Fruit fly (Drosophila melanogaster) whole organism, adult: ENCODE measurements around the gene CG17258.

Experiments
- CG11617 ChIP-seq: fragments of 200-800 bp; sonication (Bioruptor generic); optimal IDR thresholded peaks from 2 replicates; lab custom pipeline; 2017; ENCODE audit warnings: mild to moderate bottlenecking, missing biosample characterization, missing genetic modification reagents, missing genetic modification characterization
- CG12768 ChIP-seq: fragments of 200-800 bp; sonication (Bioruptor generic); optimal IDR thresholded peaks from 2 replicates; lab custom pipeline; 2017; ENCODE audit warnings: missing biosample characterization, missing genetic modification characterization, mild to moderate bottlenecking, moderate library complexity, missing genetic modification reagents
- CG14711 ChIP-seq: fragments of 200-800 bp; sonication (Bioruptor generic); optimal IDR thresholded peaks from 2 replicates; lab custom pipeline; 2018; ENCODE audit warnings: missing biosample characterization, mild to moderate bottlenecking, missing genetic modification characterization, moderate library complexity
- CG1620 ChIP-seq: fragments of 200-800 bp; sonication (Bioruptor generic); optimal IDR thresholded peaks from 2 replicates; lab custom pipeline; 2016; ENCODE audit warnings: missing biosample characterization, missing genetic modification characterization
- CG33017 ChIP-seq: fragments of 200-800 bp; sonication (Bioruptor generic); optimal IDR thresholded peaks from 2 replicates; lab custom pipeline; 2018; ENCODE audit warnings: missing biosample characterization, mild to moderate bottlenecking, missing genetic modification characterization, moderate library complexity
- CG5204 ChIP-seq: fragments of 200-800 bp; sonication (Bioruptor generic); optimal IDR thresholded peaks from 2 replicates; lab custom pipeline; 2016; ENCODE audit warnings: missing biosample characterization, missing genetic modification characterization
- CG7045 ChIP-seq: fragments of 200-800 bp; sonication (Bioruptor generic); optimal IDR thresholded peaks from 2 replicates; lab custom pipeline; 2017; ENCODE audit warnings: missing biosample characterization, mild to moderate bottlenecking, missing genetic modification characterization
- CG7101 ChIP-seq: fragments of 200-800 bp; sonication (Bioruptor generic); optimal IDR thresholded peaks from 2 replicates; lab custom pipeline; 2018; ENCODE audit warnings: missing biosample characterization, mild to moderate bottlenecking, missing genetic modification characterization, moderate library complexity
- Clk ChIP-seq: fragments of 200-800 bp; sonication (Bioruptor generic); optimal IDR thresholded peaks from 2 replicates; lab custom pipeline; 2017; ENCODE audit warnings: missing biosample characterization, missing genetic modification characterization
- Crg-1 ChIP-seq: fragments of 200-800 bp; sonication (Bioruptor generic); optimal IDR thresholded peaks from 2 replicates; lab custom pipeline; 2016; ENCODE audit warnings: missing biosample characterization, missing genetic modification characterization
- Hr96 ChIP-seq: fragments of 200-800 bp; sonication (Bioruptor generic); optimal IDR thresholded peaks from 2 replicates; lab custom pipeline; 2016; ENCODE audit warnings: missing biosample characterization, missing genetic modification characterization
- Mnt ChIP-seq: fragments of 200-800 bp; sonication (Bioruptor generic); optimal IDR thresholded peaks from 2 replicates; lab custom pipeline; 2016; ENCODE audit warnings: missing biosample characterization, mild to moderate bottlenecking, missing genetic modification characterization
- bab1 ChIP-seq: fragments of 200-800 bp; sonication (Bioruptor generic); optimal IDR thresholded peaks from 3 replicates; lab custom pipeline; 2019; ENCODE audit warnings: missing biosample characterization, mild to moderate bottlenecking, missing genetic modification characterization, moderate library complexity
- cic ChIP-seq: fragments of 200-800 bp; sonication (Bioruptor generic); optimal IDR thresholded peaks from 2 replicates; lab custom pipeline; 2017; ENCODE audit warnings: missing biosample characterization, mild to moderate bottlenecking, missing genetic modification characterization, moderate library complexity
- cnc ChIP-seq, 2 experiments: fragments of >200 bp; optimal IDR thresholded peaks; 2 replicates each; lab custom pipeline; 2017
- kay ChIP-seq: fragments of 200-800 bp; sonication (Bioruptor generic); peaks from one replicate; lab custom pipeline; 2016; ENCODE audit warnings: missing biosample characterization, missing genetic modification characterization, borderline replicate concordance
- ovo ChIP-seq: fragments of 200-800 bp; sonication (Bioruptor generic); optimal IDR thresholded peaks from 2 replicates; lab custom pipeline; 2016; ENCODE audit warnings: missing biosample characterization, missing genetic modification characterization
- pad ChIP-seq: fragments of 200-800 bp; sonication (Bioruptor generic); optimal IDR thresholded peaks from 3 replicates; lab custom pipeline; 2017; ENCODE audit warnings: missing biosample characterization, missing genetic modification characterization, mild to moderate bottlenecking, moderate library complexity, missing genetic modification reagents
- tj ChIP-seq: fragments of 200-800 bp; sonication (Bioruptor generic); optimal IDR thresholded peaks from 3 replicates; lab custom pipeline; 2017; ENCODE audit warnings: missing biosample characterization, mild to moderate bottlenecking, missing genetic modification characterization, moderate library complexity
- toe ChIP-seq: fragments of 200-800 bp; sonication (Bioruptor generic); optimal IDR thresholded peaks from 2 replicates; lab custom pipeline; 2016; ENCODE audit warnings: missing biosample characterization, missing genetic modification characterization

The CG17258 gene

dm6 chr2L:3005483-3005882 is 29.7 kb downstream of the CG17258 start:
- TF ChIP-seq CG12768: no peak
- TF ChIP-seq pad (GFP tag; lab: Kevin White, UChicago): no peak
- no peak for TF ChIP-seq CG11617 (GFP tag; lab: Kevin White, UChicago)
- no peak for TF ChIP-seq kay (GFP tag; lab: Kevin White, UChicago)
- TF ChIP-seq CG5204 (GFP tag; lab: Kevin White, UChicago): no peak
- TF ChIP-seq Hr96 (GFP tag; lab: Kevin White, UChicago): no peak
- no peak for TF ChIP-seq bab1 (GFP tag; lab: Kevin White, UChicago)
- TF ChIP-seq CG33017 (tag; lab: Kevin White, UChicago): no peak
- no peak for TF ChIP-seq Crg-1 (GFP tag; lab: Kevin White, UChicago)
- TF ChIP-seq CG14711 (tag; lab: Kevin White, UChicago): no peak
- no peak for TF ChIP-seq ovo
- TF ChIP-seq cic (GFP tag; lab: Kevin White, UChicago): no peak
- TF ChIP-seq Clk (GFP tag; lab: Kevin White, UChicago): no peak
- TF ChIP-seq cnc (optimal IDR thresholded peaks at IDR 0.05; lab: Kevin White, UChicago): no peak

- TF ChIP-seq CG33017 (tag; lab: Kevin White, UChicago): no peak
- no peak for TF ChIP-seq cnc (optimal IDR thresholded peaks at IDR 0.05; lab: Kevin White, UChicago)
- TF ChIP-seq ovo: no peak
- TF ChIP-seq Hr96 (GFP tag; lab: Kevin White, UChicago): no peak
- no peak for TF ChIP-seq CG1620
- no peak for TF ChIP-seq Mnt (GFP tag; lab: Kevin White, UChicago)
- TF ChIP-seq CG5204 (GFP tag; lab: Kevin White, UChicago): no peak
- TF ChIP-seq tj (GFP tag; lab: Kevin White, UChicago): no peak
- no peak for TF ChIP-seq kay (GFP tag; lab: Kevin White, UChicago)
- TF ChIP-seq CG12768: no peak
- no peak for TF ChIP-seq CG11617 (GFP tag; lab: Kevin White, UChicago)
- TF ChIP-seq pad (GFP tag; lab: Kevin White, UChicago): no peak
- no peak for TF ChIP-seq toe (GFP tag; lab: Kevin White, UChicago)
- no peak for TF ChIP-seq CG7101
- no peak for TF ChIP-seq CG7045 (GFP tag; lab: Kevin White, UChicago)
- TF ChIP-seq CG14711 (tag; lab: Kevin White, UChicago): no peak
- TF ChIP-seq Clk (GFP tag; lab: Kevin White, UChicago): no peak
- TF ChIP-seq Crg-1 (GFP tag; lab: Kevin White, UChicago): no peak
Observed at dm6 chr2L:3004601-3005000, 30.5 kb downstream of the CG17258 start.

DNA sequence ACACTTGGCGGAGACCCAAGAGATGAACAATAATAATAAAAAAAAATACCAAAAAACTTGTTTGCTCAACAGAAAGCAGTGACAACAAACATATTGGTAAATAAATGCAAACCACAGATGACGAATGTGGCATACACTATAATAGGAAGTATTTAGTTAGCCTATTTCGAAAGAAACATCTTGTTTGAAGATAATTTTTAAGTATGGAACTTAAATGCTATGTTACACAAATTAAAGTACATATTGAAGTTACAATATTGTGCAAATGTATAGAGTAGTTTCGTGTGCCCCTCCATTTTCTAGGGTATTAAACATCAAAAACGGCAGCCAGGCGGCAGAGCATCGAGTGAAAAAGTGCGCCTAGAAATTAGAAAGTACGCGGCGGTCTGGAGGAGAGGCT is 31.7 kb downstream of the CG17258 start:
- no peak for TF ChIP-seq CG14711 (tag; lab: Kevin White, UChicago)
- TF ChIP-seq ovo: no peak
- no peak for TF ChIP-seq Clk (GFP tag; lab: Kevin White, UChicago)
- no peak for TF ChIP-seq bab1 (GFP tag; lab: Kevin White, UChicago)
- no peak for TF ChIP-seq Crg-1 (GFP tag; lab: Kevin White, UChicago)
- TF ChIP-seq cic (GFP tag; lab: Kevin White, UChicago): no peak
- TF ChIP-seq cnc (optimal IDR thresholded peaks at IDR 0.05; lab: Kevin White, UChicago): no peak
- TF ChIP-seq CG7101: no peak
- TF ChIP-seq tj (GFP tag; lab: Kevin White, UChicago): no peak
- no peak for TF ChIP-seq CG11617 (GFP tag; lab: Kevin White, UChicago)
- no peak for TF ChIP-seq CG1620
- no peak for TF ChIP-seq CG33017 (tag; lab: Kevin White, UChicago)
- TF ChIP-seq CG7045 (GFP tag; lab: Kevin White, UChicago): no peak
- TF ChIP-seq kay (GFP tag; lab: Kevin White, UChicago): no peak
- no peak for TF ChIP-seq CG12768
- no peak for TF ChIP-seq pad (GFP tag; lab: Kevin White, UChicago)

DNA sequence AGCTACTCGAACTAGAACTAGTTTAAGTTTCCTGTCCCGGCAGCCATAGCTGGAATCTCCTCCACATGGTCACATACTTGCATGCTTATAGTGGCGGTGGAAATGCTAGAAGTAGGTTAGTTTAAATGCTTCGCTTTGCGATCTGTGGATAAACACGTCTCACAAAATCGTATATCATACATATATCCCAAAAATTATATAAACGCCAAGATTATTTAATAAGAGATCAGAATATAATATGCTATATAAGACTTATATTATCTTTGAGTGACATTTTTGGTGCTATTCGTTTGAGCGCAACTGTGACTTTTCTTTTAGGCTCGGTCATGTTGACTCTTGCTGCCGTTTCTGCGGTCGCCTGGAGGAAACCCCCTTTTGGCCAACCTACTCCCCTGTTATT is 33.2 kb downstream of the CG17258 start:
- no peak for TF ChIP-seq tj (GFP tag; lab: Kevin White, UChicago)
- no peak for TF ChIP-seq Mnt (GFP tag; lab: Kevin White, UChicago)
- TF ChIP-seq CG7101: no peak
- no peak for TF ChIP-seq CG1620
- TF ChIP-seq Clk (GFP tag; lab: Kevin White, UChicago): no peak
- no peak for TF ChIP-seq ovo
- TF ChIP-seq CG5204 (GFP tag; lab: Kevin White, UChicago): no peak
- no peak for TF ChIP-seq CG11617 (GFP tag; lab: Kevin White, UChicago)
- TF ChIP-seq CG33017 (tag; lab: Kevin White, UChicago): no peak
- TF ChIP-seq CG7045 (GFP tag; lab: Kevin White, UChicago): no peak
- TF ChIP-seq cic (GFP tag; lab: Kevin White, UChicago): no peak
- no peak for TF ChIP-seq bab1 (GFP tag; lab: Kevin White, UChicago)
- TF ChIP-seq pad (GFP tag; lab: Kevin White, UChicago): no peak
- TF ChIP-seq toe (GFP tag; lab: Kevin White, UChicago): no peak
- TF ChIP-seq CG12768: no peak
- TF ChIP-seq CG14711 (tag; lab: Kevin White, UChicago): no peak
- TF ChIP-seq kay (GFP tag; lab: Kevin White, UChicago): no peak
- TF ChIP-seq Hr96 (GFP tag; lab: Kevin White, UChicago): no peak

dm6 chr2L:3000517-3000934 is 34.6 kb downstream of the CG17258 start:
- TF ChIP-seq CG5204 (GFP tag; lab: Kevin White, UChicago): no peak
- no peak for TF ChIP-seq tj (GFP tag; lab: Kevin White, UChicago)
- TF ChIP-seq Clk (GFP tag; lab: Kevin White, UChicago): no peak
- no peak for TF ChIP-seq toe (GFP tag; lab: Kevin White, UChicago)
- no peak for TF ChIP-seq CG11617 (GFP tag; lab: Kevin White, UChicago)
- TF ChIP-seq CG1620: no peak
- no peak for TF ChIP-seq bab1 (GFP tag; lab: Kevin White, UChicago)
- no peak for TF ChIP-seq cnc (optimal IDR thresholded peaks at IDR 0.05; lab: Kevin White, UChicago)

DNA sequence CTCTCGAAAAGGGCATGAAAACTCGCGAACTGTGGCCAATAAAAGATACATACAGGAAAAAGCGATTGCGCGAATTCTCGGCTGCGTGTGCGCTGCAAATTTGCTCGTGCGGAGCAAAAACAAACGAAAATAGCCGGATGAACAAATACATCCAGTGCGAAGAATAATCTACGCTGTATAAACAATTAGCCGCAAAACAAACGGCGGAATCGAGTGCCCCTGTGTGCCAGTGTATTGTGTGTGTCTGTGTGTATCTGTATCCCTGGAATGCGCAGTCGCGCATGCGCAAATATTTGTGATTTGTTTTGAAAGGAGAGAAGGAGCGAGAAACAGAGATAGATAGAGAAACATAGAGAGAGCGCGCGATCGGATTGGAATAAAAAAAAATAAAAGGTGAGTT is 35.5 kb downstream of the CG17258 start:
- TF ChIP-seq CG7045 (GFP tag; lab: Kevin White, UChicago) (no peak), CG1620 (no peak), CG12768 (no peak), kay (GFP tag; lab: Kevin White, UChicago) (no peak), cic (GFP tag; lab: Kevin White, UChicago) (no peak), CG5204 (GFP tag; lab: Kevin White, UChicago) (no peak), pad (GFP tag; lab: Kevin White, UChicago) (no peak), ovo (no peak), Crg-1 (GFP tag; lab: Kevin White, UChicago) (no peak), Hr96 (GFP tag; lab: Kevin White, UChicago) (no peak), Mnt (GFP tag; lab: Kevin White, UChicago) (no peak), cnc (optimal IDR thresholded peaks at IDR 0.05; lab: Kevin White, UChicago) (no peak), tj (GFP tag; lab: Kevin White, UChicago) (no peak), CG11617 (GFP tag; lab: Kevin White, UChicago) (no peak)
